Worm (Caenorhabditis elegans) whole organism, L4 larva: ENCODE results near the gene him-10.

Experiments used
- F44E2.7 ChIP-seq: fragments of 200-800 bp; sonication (Bioruptor generic); IDR thresholded peaks from 2 replicates; pipeline ENCODE4 v2.1.2; 2022; ENCODE audit warnings: missing genetic modification characterization, missing compliant biosample characterization
- F49E8.2 ChIP-seq: sonication (generic microtip); optimal IDR thresholded peaks from 2 replicates; lab custom pipeline; 2016; ENCODE audit warnings: missing compliant biosample characterization, mild to moderate bottlenecking, missing genetic modification characterization, borderline replicate concordance
- Y5F2A.4 ChIP-seq: fragments of 200-800 bp; sonication (Bioruptor generic); optimal IDR thresholded peaks from 2 replicates; lab custom pipeline; 2018; ENCODE audit warnings: mild to moderate bottlenecking, missing genetic modification characterization, missing compliant biosample characterization
- ZK337.2 ChIP-seq: fragments of 200-800 bp; sonication (Bioruptor generic); IDR thresholded peaks from 2 replicates; pipeline ENCODE4 v1.3.6; 2022; ENCODE audit warnings: missing genetic modification reagents, missing genetic modification characterization, missing compliant biosample characterization
- aha-1 ChIP-seq: fragments of 150-350 bp; peaks from one replicate; lab custom pipeline; 2014; ENCODE audit warnings: missing biosample characterization, missing genetic modification characterization
- ama-1 ChIP-seq: fragments of 150-350 bp; optimal IDR thresholded peaks from 2 replicates; lab custom pipeline; 2014; ENCODE audit warnings: inconsistent platforms, mixed read lengths
- ceh-20 ChIP-seq: fragments of 200-800 bp; sonication (Bioruptor generic); IDR thresholded peaks from 2 replicates; pipeline ENCODE4 v1.3.6; 2022; ENCODE audit warnings: missing genetic modification reagents, missing genetic modification characterization, missing compliant biosample characterization
- ceh-44 ChIP-seq: fragments of 200-800 bp; sonication (Bioruptor generic); IDR thresholded peaks from 2 replicates; pipeline ENCODE4 v1.3.6; 2022; ENCODE audit warnings: missing genetic modification reagents, missing genetic modification characterization, missing compliant biosample characterization
- ces-1 ChIP-seq: fragments of 150-350 bp; sonication (generic microtip); optimal IDR thresholded peaks from 4 replicates; lab custom pipeline; 2014; ENCODE audit warnings: missing biosample characterization, missing genetic modification reagents, missing genetic modification characterization
- cey-2 ChIP-seq: sonication (generic microtip); optimal IDR thresholded peaks from 3 replicates; lab custom pipeline; 2017; ENCODE audit warnings: missing genetic modification characterization, mild to moderate bottlenecking, missing compliant biosample characterization, antibody characterized with exemption, borderline replicate concordance; ENCODE audit not compliant: insufficient read depth
- ctbp-1 ChIP-seq: fragments of 200-800 bp; sonication (Bioruptor generic); IDR thresholded peaks from 2 replicates; pipeline ENCODE4 v1.3.6; 2022; ENCODE audit warnings: missing genetic modification reagents, missing genetic modification characterization, missing compliant biosample characterization
- daf-12 ChIP-seq: fragments of 150-350 bp; optimal IDR thresholded peaks from 2 replicates; lab custom pipeline; 2014; ENCODE audit warnings: missing biosample characterization, missing genetic modification reagents, missing genetic modification characterization
- dmd-6 ChIP-seq: fragments of 200-800 bp; sonication (Bioruptor generic); IDR thresholded peaks from 2 replicates; pipeline ENCODE4 v1.3.6; 2022; ENCODE audit warnings: missing genetic modification reagents, missing genetic modification characterization, missing compliant biosample characterization
- dmd-9 ChIP-seq: fragments of 200-800 bp; sonication (Bioruptor generic); IDR thresholded peaks from 2 replicates; pipeline ENCODE4 v1.3.6; 2022; ENCODE audit warnings: missing genetic modification reagents, missing genetic modification characterization, missing compliant biosample characterization
- dve-1 ChIP-seq: sonication (generic microtip); optimal IDR thresholded peaks from 2 replicates; lab custom pipeline; 2017; ENCODE audit warnings: antibody characterized with exemption, mild to moderate bottlenecking, missing genetic modification characterization, missing compliant biosample characterization; ENCODE audit not compliant: insufficient read depth
- egl-27 ChIP-seq: sonication (generic microtip); optimal IDR thresholded peaks from 3 replicates; lab custom pipeline; 2017; ENCODE audit warnings: missing biosample characterization, missing genetic modification reagents, missing genetic modification characterization
- egl-43 ChIP-seq: fragments of 200-800 bp; sonication (Bioruptor generic); IDR thresholded peaks from 2 replicates; pipeline ENCODE4 v1.3.6; 2022; ENCODE audit warnings: missing genetic modification reagents, missing genetic modification characterization, missing compliant biosample characterization
- fkh-10 ChIP-seq: fragments of 150-350 bp; optimal IDR thresholded peaks from 2 replicates; lab custom pipeline; 2014; ENCODE audit warnings: missing biosample characterization, missing genetic modification reagents, missing genetic modification characterization
- hif-1 ChIP-seq, 2 experiments: sonication (generic microtip); optimal IDR thresholded peaks; 2 replicates each; lab custom pipeline; 2016 to 2017; ENCODE audit warnings: missing compliant biosample characterization in 2 of 2, missing genetic modification characterization in 2 of 2, missing genetic modification reagents in 2 of 2, missing genotype in 2 of 2, mild to moderate bottlenecking in 1 of 2
- hlh-11 ChIP-seq: fragments of 200-800 bp; sonication (Bioruptor generic); optimal IDR thresholded peaks from 2 replicates; lab custom pipeline; 2018; ENCODE audit warnings: mild to moderate bottlenecking, missing genetic modification characterization, missing compliant biosample characterization
- hmg-1.1 ChIP-seq: fragments of 200-800 bp; sonication (Bioruptor generic); IDR thresholded peaks from 2 replicates; pipeline ENCODE4 v1.3.6; 2022; ENCODE audit warnings: missing genetic modification reagents, missing genetic modification characterization, missing compliant biosample characterization
- lim-7 ChIP-seq: fragments of 200-800 bp; sonication (Bioruptor generic); IDR thresholded peaks from 2 replicates; pipeline ENCODE4 v1.3.6; 2022; ENCODE audit warnings: missing genetic modification characterization, missing compliant biosample characterization
- lin-13 ChIP-seq: fragments of 150-350 bp; optimal IDR thresholded peaks from 2 replicates; lab custom pipeline; 2014; ENCODE audit warnings: missing biosample characterization, missing genetic modification reagents, missing genetic modification characterization
- lin-29 ChIP-seq: fragments of 200-800 bp; sonication (Bioruptor generic); IDR thresholded peaks from 2 replicates; pipeline ENCODE4 v1.3.6; 2022; ENCODE audit warnings: missing genetic modification reagents, missing genetic modification characterization, missing compliant biosample characterization
- lsy-2 ChIP-seq, 2 experiments: fragments of 150-350 bp in 1 of 2; sonication (generic microtip) in 1 of 2; optimal IDR thresholded peaks; 2 replicates each; lab custom pipeline; 2014 to 2017; ENCODE audit warnings: missing biosample characterization in 2 of 2, missing genetic modification characterization in 2 of 2
- madf-5 ChIP-seq, 2 experiments: fragments of 200-800 bp; sonication (Bioruptor generic); IDR thresholded peaks; 2 replicates each; pipeline ENCODE4 v1.3.6; 2022; ENCODE audit warnings: missing compliant biosample characterization in 2 of 2, missing genetic modification characterization in 2 of 2
- mdt-29 ChIP-seq: fragments of 200-800 bp; sonication (Bioruptor generic); IDR thresholded peaks from 2 replicates; pipeline ENCODE4 v1.3.6; 2022; ENCODE audit warnings: missing genetic modification reagents, missing genetic modification characterization, missing compliant biosample characterization
- mep-1 ChIP-seq: fragments of 150-350 bp; sonication (generic microtip); optimal IDR thresholded peaks from 3 replicates; lab custom pipeline; 2014; ENCODE audit warnings: missing biosample characterization, missing genetic modification characterization
- mes-2 ChIP-seq: sonication (generic microtip); optimal IDR thresholded peaks from 2 replicates; lab custom pipeline; 2016; ENCODE audit warnings: missing genotype, mild to moderate bottlenecking, missing genetic modification characterization, missing compliant biosample characterization; ENCODE audit not compliant: poor library complexity, severe bottlenecking
- nhr-102 ChIP-seq: sonication (generic microtip); optimal IDR thresholded peaks from 2 replicates; lab custom pipeline; 2016; ENCODE audit warnings: mild to moderate bottlenecking, missing genetic modification characterization, moderate library complexity, missing compliant biosample characterization
- nhr-11 ChIP-seq: fragments of 150-350 bp; optimal IDR thresholded peaks from 2 replicates; lab custom pipeline; 2014; ENCODE audit warnings: missing biosample characterization, missing genetic modification characterization
- nhr-25 ChIP-seq: sonication (generic microtip); optimal IDR thresholded peaks from 2 replicates; lab custom pipeline; 2017; ENCODE audit warnings: missing genetic modification characterization, mild to moderate bottlenecking, missing compliant biosample characterization, antibody characterized with exemption, moderate library complexity, borderline replicate concordance; ENCODE audit not compliant: insufficient read depth
- nhr-42 ChIP-seq: fragments of 200-800 bp; sonication (Bioruptor generic); IDR thresholded peaks from 2 replicates; pipeline ENCODE4 v1.3.6; 2022; ENCODE audit warnings: missing genetic modification characterization, missing compliant biosample characterization
- nhr-6 ChIP-seq: fragments of 150-350 bp; optimal IDR thresholded peaks from 2 replicates; lab custom pipeline; 2014; ENCODE audit warnings: missing biosample characterization, missing genetic modification characterization
- nhr-76 ChIP-seq: fragments of 150-350 bp; optimal IDR thresholded peaks from 2 replicates; lab custom pipeline; 2014; ENCODE audit warnings: missing biosample characterization, missing genetic modification characterization
- pha-4 ChIP-seq, 2 experiments: fragments of 150-350 bp in 1 of 2; fragments of 200-800 bp in 1 of 2; sonication (Bioruptor generic) in 1 of 2; IDR thresholded peaks in 1 of 2; optimal IDR thresholded peaks in 1 of 2; 2 replicates each; pipeline versions ENCODE4 v1.3.6 to Lab custom; 2014 to 2022; ENCODE audit warnings: missing genetic modification characterization in 2 of 2, missing genetic modification reagents in 2 of 2, missing biosample characterization in 1 of 2, missing compliant biosample characterization in 1 of 2
- pqm-1 ChIP-seq: sonication (generic microtip); optimal IDR thresholded peaks from 2 replicates; lab custom pipeline; 2017; ENCODE audit warnings: missing biosample characterization, missing genetic modification characterization
- rbr-2 ChIP-seq: sonication (generic microtip); optimal IDR thresholded peaks from 2 replicates; lab custom pipeline; 2016; ENCODE audit warnings: missing genotype, missing genetic modification characterization, missing compliant biosample characterization
- spr-1 ChIP-seq: sonication (generic microtip); optimal IDR thresholded peaks from 2 replicates; lab custom pipeline; 2016; ENCODE audit warnings: mild to moderate bottlenecking, missing genetic modification characterization, missing compliant biosample characterization
- tag-97 ChIP-seq: fragments of 200-800 bp; sonication (Bioruptor generic); IDR thresholded peaks from 2 replicates; pipeline ENCODE4 v1.3.6; 2022; ENCODE audit warnings: missing genetic modification characterization, missing compliant biosample characterization
- unc-62 ChIP-seq, 3 experiments: fragments of 150-350 bp in 1 of 3; sonication (generic microtip); optimal IDR thresholded peaks in 2 of 3; peaks in 1 of 3; 1 replicate in 1 of 3; 2 replicates in 2 of 3; lab custom pipeline; 2014 to 2017; ENCODE audit warnings: missing biosample characterization in 3 of 3, missing genetic modification characterization in 3 of 3, missing genetic modification reagents in 3 of 3, missing genotype in 1 of 3
- vab-7 ChIP-seq: fragments of 200-800 bp; sonication (Bioruptor generic); IDR thresholded peaks from 2 replicates; pipeline ENCODE4 v1.3.6; 2022; ENCODE audit warnings: missing genetic modification reagents, missing genetic modification characterization, missing compliant biosample characterization
- zfp-3 ChIP-seq: fragments of 200-800 bp; sonication (Bioruptor generic); conservative IDR thresholded peaks from 2 replicates; pipeline ENCODE4 v1.3.6; 2022; ENCODE audit warnings: missing genetic modification reagents, missing genetic modification characterization, missing compliant biosample characterization
- ztf-7 ChIP-seq: fragments of 150-350 bp; optimal IDR thresholded peaks from 2 replicates; lab custom pipeline; 2014; ENCODE audit warnings: missing biosample characterization, missing genetic modification characterization

The him-10 gene

ce11 chrIII:5842920-5843319, 39.9 kb downstream of the him-10 start:
- no peak for TF ChIP-seq tag-97 (GFP tag; lab: Robert Waterston, UW)
- 0 out of 2 replicates have a peak, but pooled peaks have one; percentile 29 for TF ChIP-seq egl-43 (GFP tag; lab: Robert Waterston, UW)
- peak; percentile 38; the same call in 1 of the 2 replicates for TF ChIP-seq ctbp-1 (GFP tag; lab: Robert Waterston, UW)
- peak; percentile 20 for TF ChIP-seq hlh-11
- no peak for TF ChIP-seq vab-7 (GFP tag; lab: Robert Waterston, UW)
- peak; percentile 13 for TF ChIP-seq mes-2 (tag; lab: Kevin White, UChicago)
- no peak for TF ChIP-seq lin-29 (GFP tag; lab: Robert Waterston, UW)
- TF ChIP-seq madf-5 (GFP tag; IDR thresholded peaks at IDR 0.05; lab: Robert Waterston, UW) = no peak
- peak; percentile 8 for TF ChIP-seq dve-1 (tag; lab: Kevin White, UChicago)
- peak; percentile 29 for TF ChIP-seq fkh-10 (GFP tag; lab: Kevin White, UChicago)
- peak; percentile 23 for TF ChIP-seq mep-1 (tag; lab: Kevin White, UChicago)
- no peak for TF ChIP-seq daf-12 (tag; lab: Kevin White, UChicago)
- no peak for TF ChIP-seq nhr-102 (tag; lab: Kevin White, UChicago)
- TF ChIP-seq pha-4 (GFP tag; IDR thresholded peaks at IDR 0.05; lab: Robert Waterston, UW) = no peak
- TF ChIP-seq pha-4 (tag; optimal IDR thresholded peaks at IDR 0.05; lab: Kevin White, UChicago) = peak; percentile 16
- TF ChIP-seq rbr-2 (tag; lab: Kevin White, UChicago) = peak; percentile 20
- no peak for TF ChIP-seq Y5F2A.4 (GFP tag; lab: Kevin White, UChicago)
- no peak for TF ChIP-seq ceh-20 (GFP tag; lab: Robert Waterston, UW)
- TF ChIP-seq lim-7 (GFP tag; lab: Robert Waterston, UW) = no peak
- no peak for TF ChIP-seq nhr-42 (GFP tag; lab: Robert Waterston, UW)
- no peak for TF ChIP-seq dmd-9 (GFP tag; lab: Robert Waterston, UW)
- TF ChIP-seq mdt-29 (GFP tag; lab: Robert Waterston, UW) = no peak
- TF ChIP-seq zfp-3 = no peak
- peak in 1 of 2 experiments; percentile 26 for TF ChIP-seq lsy-2 (tag; optimal IDR thresholded peaks at IDR 0.05; lab: Kevin White, UChicago)

ce11 chrIII:5843662-5844061, 40.6 kb downstream of the him-10 start:
- TF ChIP-seq ceh-44 (no peak), F44E2.7 (GFP tag; lab: Robert Waterston, UW) (no peak), hmg-1.1 (GFP tag; lab: Robert Waterston, UW) (0 out of 2 replicates have a peak, but pooled peaks have one; percentile 21), unc-62 (GFP tag; optimal IDR thresholded peaks at IDR 0.05 in 1 of 2; lab: Kevin White, UChicago) (peak in 1 of 2 experiments; percentile 39), unc-62 (tag; optimal IDR thresholded peaks at IDR 0.05; lab: Kevin White, UChicago) (no peak)

ce11 chrIII:5845483-5845882, 42.4 kb downstream of the him-10 start:
- peak; percentile 65 for TF ChIP-seq fkh-10 (GFP tag; lab: Kevin White, UChicago)
- TF ChIP-seq lin-13 (GFP tag; lab: Kevin White, UChicago) = no peak
- peak; percentile 39 for TF ChIP-seq ces-1 (GFP tag; lab: Kevin White, UChicago)
- TF ChIP-seq nhr-11 (tag; lab: Kevin White, UChicago) = peak; percentile 5
- TF ChIP-seq hif-1 (tag; optimal IDR thresholded peaks at IDR 0.05; lab: Kevin White, UChicago) = peak in 1 of 2 experiments; percentile 45
- peak; percentile 70 for TF ChIP-seq mep-1 (tag; lab: Kevin White, UChicago)
- TF ChIP-seq spr-1 (tag; lab: Kevin White, UChicago) = no peak
- TF ChIP-seq ama-1 = no peak
- TF ChIP-seq rbr-2 (tag; lab: Kevin White, UChicago) = peak; percentile 86
- no peak for TF ChIP-seq lim-7 (GFP tag; lab: Robert Waterston, UW)
- TF ChIP-seq egl-27 (tag; lab: Kevin White, UChicago) = no peak
- no peak for TF ChIP-seq daf-12 (tag; lab: Kevin White, UChicago)
- TF ChIP-seq aha-1 = peak; percentile 88
- TF ChIP-seq hmg-1.1 (GFP tag; lab: Robert Waterston, UW) = peak; percentile 76
- peak; percentile 71; the same call in 1 of the 2 replicates for TF ChIP-seq ceh-20 (GFP tag; lab: Robert Waterston, UW)
- TF ChIP-seq dmd-6 (GFP tag; lab: Robert Waterston, UW) = no peak; the same call in none of the 2 replicates
- TF ChIP-seq ztf-7 = no peak
- TF ChIP-seq pqm-1 (tag; lab: Kevin White, UChicago) = no peak
- no peak for TF ChIP-seq nhr-6 (tag; lab: Kevin White, UChicago)
- TF ChIP-seq ZK337.2 = no peak
- TF ChIP-seq hlh-11 = peak; percentile 43
- TF ChIP-seq lsy-2 (tag; optimal IDR thresholded peaks at IDR 0.05; lab: Kevin White, UChicago) = peak; percentile 22 to 70
- no peak for TF ChIP-seq F49E8.2 (tag; lab: Kevin White, UChicago)
- no peak for TF ChIP-seq nhr-25
- peak; percentile 74 for TF ChIP-seq ctbp-1 (GFP tag; lab: Robert Waterston, UW)
- no peak for TF ChIP-seq nhr-76
- TF ChIP-seq cey-2 (tag; lab: Kevin White, UChicago) = no peak
